Worm (Caenorhabditis elegans) whole organism, L2 larva: ENCODE data around the gene C06E4.6.

Experiments used
- C34F6.9 ChIP-seq: fragments of 150-350 bp; optimal IDR thresholded peaks from 2 replicates; lab custom pipeline; 2014; ENCODE audit warnings: missing biosample characterization, missing genetic modification characterization
- aly-2 ChIP-seq: fragments of 150-350 bp; optimal IDR thresholded peaks from 2 replicates; lab custom pipeline; 2014; ENCODE audit warnings: missing biosample characterization, missing genetic modification characterization
- egl-27 ChIP-seq: sonication (generic microtip); optimal IDR thresholded peaks from 3 replicates; lab custom pipeline; 2017; ENCODE audit warnings: missing biosample characterization, missing genetic modification reagents, missing genetic modification characterization
- nhr-11 ChIP-seq: fragments of 150-350 bp; optimal IDR thresholded peaks from 2 replicates; lab custom pipeline; 2014; ENCODE audit warnings: missing biosample characterization, missing genetic modification characterization
- nhr-12 ChIP-seq: fragments of 150-350 bp; optimal IDR thresholded peaks from 2 replicates; lab custom pipeline; 2014; ENCODE audit warnings: missing biosample characterization, missing genetic modification characterization
- nhr-77 ChIP-seq: fragments of 150-350 bp; optimal IDR thresholded peaks from 2 replicates; lab custom pipeline; 2014; ENCODE audit warnings: missing biosample characterization, missing genetic modification characterization
- snpc-4 ChIP-seq: fragments of 150-350 bp; optimal IDR thresholded peaks from 2 replicates; lab custom pipeline; 2014; ENCODE audit warnings: missing biosample characterization, missing genetic modification characterization
- unc-39 ChIP-seq: fragments of 150-350 bp; optimal IDR thresholded peaks from 2 replicates; lab custom pipeline; 2014; ENCODE audit warnings: missing biosample characterization, missing genetic modification characterization
- ztf-11 ChIP-seq: sonication (generic microtip); optimal IDR thresholded peaks from 2 replicates; lab custom pipeline; 2017; ENCODE audit warnings: missing biosample characterization, missing genetic modification characterization

ce11 chrIV:7263137-7263536 lies 5.0 kb upstream of the C06E4.6 start, which contains the start of gene glb-2:
- no peak for TF ChIP-seq aly-2 (tag; lab: Kevin White, UChicago)
- TF ChIP-seq egl-27: no peak
- no peak for TF ChIP-seq nhr-11
- no peak for TF ChIP-seq snpc-4 (tag; lab: Kevin White, UChicago)
- TF ChIP-seq unc-39 (tag; lab: Kevin White, UChicago): no peak
- TF ChIP-seq nhr-12: no peak
- TF ChIP-seq C34F6.9 (tag; lab: Kevin White, UChicago): no peak
- no peak for TF ChIP-seq nhr-77
- no peak for TF ChIP-seq ztf-11 (tag; lab: Kevin White, UChicago)
